Fruit fly (Drosophila melanogaster) whole organism, embryonic: ENCODE results near the gene CG1764.

Experiments
- Abd-B ChIP-seq: fragments of 200-800 bp; sonication (Bioruptor generic); optimal IDR thresholded peaks from 2 replicates; lab custom pipeline; 2018; ENCODE audit warnings: missing biosample characterization, mild to moderate bottlenecking, missing genetic modification characterization, moderate library complexity
- Atf3 ChIP-seq: fragments of 200-800 bp; sonication (Bioruptor generic); optimal IDR thresholded peaks from 3 replicates; lab custom pipeline; 2016; ENCODE audit warnings: missing biosample characterization, missing genetic modification characterization
- BtbVII ChIP-seq: fragments of 200-800 bp; sonication (Bioruptor generic); optimal IDR thresholded peaks from 3 replicates; lab custom pipeline; 2017; ENCODE audit warnings: missing biosample characterization, mild to moderate bottlenecking, missing genetic modification characterization
- CG10321 ChIP-seq: fragments of 200-800 bp; sonication (Bioruptor generic); IDR thresholded peaks from 2 replicates; pipeline ENCODE4 v1.3.6; 2022; ENCODE audit warnings: missing biosample characterization, missing genetic modification characterization
- CG10979 ChIP-seq: fragments of 200-800 bp; sonication (Bioruptor generic); optimal IDR thresholded peaks from 2 replicates; lab custom pipeline; 2018; ENCODE audit warnings: missing biosample characterization, mild to moderate bottlenecking, missing genetic modification characterization, moderate library complexity
- CG12071 ChIP-seq: fragments of 200-800 bp; sonication (Bioruptor generic); optimal IDR thresholded peaks from 3 replicates; lab custom pipeline; 2018; ENCODE audit warnings: missing biosample characterization, mild to moderate bottlenecking, missing genetic modification characterization
- CG12236 ChIP-seq: fragments of 200-800 bp; sonication (Bioruptor generic); optimal IDR thresholded peaks from 2 replicates; lab custom pipeline; 2016; ENCODE audit warnings: missing biosample characterization, missing genetic modification characterization
- CG15269 ChIP-seq: fragments of 200-800 bp; sonication (Bioruptor generic); optimal IDR thresholded peaks from 2 replicates; lab custom pipeline; 2018; ENCODE audit warnings: missing biosample characterization, mild to moderate bottlenecking, missing genetic modification characterization, moderate library complexity
- CG1602 ChIP-seq: fragments of 200-800 bp; sonication (Bioruptor generic); optimal IDR thresholded peaks from 3 replicates; lab custom pipeline; 2016; ENCODE audit warnings: missing biosample characterization, missing genetic modification characterization
- CG1647 ChIP-seq: fragments of 200-800 bp; sonication (Bioruptor generic); optimal IDR thresholded peaks from 3 replicates; lab custom pipeline; 2016; ENCODE audit warnings: missing biosample characterization, missing genetic modification characterization
- CG18011 ChIP-seq: fragments of 200-800 bp; sonication (Bioruptor generic); optimal IDR thresholded peaks from 2 replicates; lab custom pipeline; 2017; ENCODE audit warnings: missing biosample characterization, missing genetic modification characterization, mild to moderate bottlenecking, moderate library complexity, missing genotype
- CG1832 ChIP-seq: fragments of 200-800 bp; sonication (Bioruptor generic); optimal IDR thresholded peaks from 2 replicates; lab custom pipeline; 2017; ENCODE audit warnings: missing biosample characterization, mild to moderate bottlenecking, missing genetic modification characterization, inconsistent platforms
- CG30431 ChIP-seq: fragments of 200-800 bp; sonication (Bioruptor generic); optimal IDR thresholded peaks from 2 replicates; lab custom pipeline; 2017; ENCODE audit warnings: missing biosample characterization, missing genetic modification characterization
- CG34376 ChIP-seq: fragments of 200-800 bp; sonication (Bioruptor generic); optimal IDR thresholded peaks from 2 replicates; lab custom pipeline; 2018; ENCODE audit warnings: missing biosample characterization, mild to moderate bottlenecking, missing genetic modification characterization
- CG3847 ChIP-seq: fragments of 200-800 bp; sonication (Bioruptor generic); IDR thresholded peaks from 2 replicates; pipeline ENCODE4 v1.3.6; 2022; ENCODE audit warnings: missing biosample characterization, missing genetic modification characterization
- CG42726 ChIP-seq: fragments of 200-800 bp; sonication (Bioruptor generic); IDR thresholded peaks from 2 replicates; pipeline ENCODE4 v1.3.6; 2022; ENCODE audit warnings: missing biosample characterization, missing genetic modification characterization; ENCODE audit not compliant: partially characterized antibody
- CG4617 ChIP-seq: fragments of 200-800 bp; sonication (Bioruptor generic); optimal IDR thresholded peaks from 3 replicates; lab custom pipeline; 2016; ENCODE audit warnings: missing biosample characterization, missing genetic modification characterization, borderline replicate concordance
- CG5953 ChIP-seq: fragments of 200-800 bp; sonication (Bioruptor generic); IDR thresholded peaks from 2 replicates; pipeline ENCODE4 v1.3.6; 2022; ENCODE audit warnings: missing biosample characterization, missing genetic modification characterization
- CG6689 ChIP-seq: fragments of 200-800 bp; sonication (Bioruptor generic); IDR thresholded peaks from 2 replicates; pipeline ENCODE4 v1.3.6; 2022; ENCODE audit warnings: missing biosample characterization, missing genetic modification characterization
- CG8765 ChIP-seq: fragments of 200-800 bp; sonication (Bioruptor generic); IDR thresholded peaks from 2 replicates; pipeline ENCODE4 v1.3.6; 2022; ENCODE audit warnings: missing biosample characterization, missing genetic modification characterization
- CG9727 ChIP-seq: fragments of 200-800 bp; sonication (Bioruptor generic); optimal IDR thresholded peaks from 3 replicates; lab custom pipeline; 2017; ENCODE audit warnings: missing biosample characterization, mild to moderate bottlenecking, missing genetic modification characterization
- CG9932 ChIP-seq: fragments of 200-800 bp; sonication (Bioruptor generic); IDR thresholded peaks from 2 replicates; pipeline ENCODE4 v1.3.6; 2022; ENCODE audit warnings: missing biosample characterization, missing genetic modification characterization
- Camta ChIP-seq: fragments of 200-800 bp; sonication (Bioruptor generic); optimal IDR thresholded peaks from 2 replicates; lab custom pipeline; 2016; ENCODE audit warnings: missing biosample characterization, missing genetic modification characterization
- Dip2 ChIP-seq: fragments of 200-800 bp; sonication (Bioruptor generic); IDR thresholded peaks from 2 replicates; pipeline ENCODE4 v1.3.6; 2022; ENCODE audit warnings: missing biosample characterization, missing genetic modification characterization
- Dll ChIP-seq: fragments of 200-800 bp; sonication (Bioruptor generic); IDR thresholded peaks from 4 replicates; pipeline ENCODE4 v1.3.6; 2022; ENCODE audit warnings: missing biosample characterization, missing genetic modification characterization; ENCODE audit not compliant: partially characterized antibody
- Hey ChIP-seq: fragments of 200-800 bp; sonication (Bioruptor generic); optimal IDR thresholded peaks from 3 replicates; lab custom pipeline; 2018; ENCODE audit warnings: missing biosample characterization, mild to moderate bottlenecking, missing genetic modification characterization
- Hr78 ChIP-seq, 2 experiments: fragments of 200-800 bp in 1 of 2; fragments of >200 bp in 1 of 2; sonication (Bioruptor generic) in 1 of 2; optimal IDR thresholded peaks; 2 replicates each; lab custom pipeline; 2017 to 2019; ENCODE audit warnings: missing biosample characterization in 2 of 2, missing genetic modification characterization in 2 of 2, mild to moderate bottlenecking in 1 of 2, moderate library complexity in 1 of 2
- Kr ChIP-seq: fragments of 200-800 bp; sonication (Bioruptor generic); optimal IDR thresholded peaks from 2 replicates; lab custom pipeline; 2017; ENCODE audit warnings: missing biosample characterization, mild to moderate bottlenecking, missing genetic modification characterization
- Lhr ChIP-seq: fragments of 200-800 bp; sonication (Bioruptor generic); optimal IDR thresholded peaks from 3 replicates; lab custom pipeline; 2017; ENCODE audit warnings: mild to moderate bottlenecking, missing biosample characterization, missing genetic modification reagents, missing genetic modification characterization
- MBD-R2 ChIP-seq: fragments of 200-800 bp; sonication (Bioruptor generic); IDR thresholded peaks from 2 replicates; pipeline ENCODE4 v1.3.6; 2022; ENCODE audit warnings: missing biosample characterization, missing genetic modification characterization
- Optix ChIP-seq: fragments of 200-800 bp; sonication (Bioruptor generic); IDR thresholded peaks from 3 replicates; pipeline ENCODE4 v1.3.6; 2022; ENCODE audit warnings: missing biosample characterization, missing genetic modification characterization
- Spps ChIP-seq: fragments of 200-800 bp; sonication (Bioruptor generic); optimal IDR thresholded peaks from 2 replicates; lab custom pipeline; 2018; ENCODE audit warnings: missing biosample characterization, mild to moderate bottlenecking, missing genetic modification characterization
- Sry-δ ChIP-seq: fragments of 200-800 bp; sonication (Bioruptor generic); optimal IDR thresholded peaks from 2 replicates; lab custom pipeline; 2016; ENCODE audit warnings: missing biosample characterization, missing genetic modification characterization
- Taf1 ChIP-seq: fragments of 200-800 bp; sonication (Bioruptor generic); IDR thresholded peaks from 2 replicates; pipeline ENCODE4 v1.3.6; 2022; ENCODE audit warnings: missing biosample characterization, missing genetic modification characterization
- Trl ChIP-seq, 3 experiments: fragments of >200 bp in 2 of 3; fragments of 200-800 bp in 1 of 3; sonication (Bioruptor generic) in 1 of 3; optimal IDR thresholded peaks; 2 replicates in 1 of 3; 3 replicates in 2 of 3; lab custom pipeline; 2016 to 2017; ENCODE audit warnings: missing biosample characterization in 1 of 3, missing genetic modification characterization in 1 of 3
- ab ChIP-seq: fragments of 200-800 bp; sonication (Bioruptor generic); optimal IDR thresholded peaks from 2 replicates; lab custom pipeline; 2016; ENCODE audit warnings: missing biosample characterization, missing genetic modification characterization
- ara ChIP-seq: fragments of 200-800 bp; sonication (Bioruptor generic); IDR thresholded peaks from 2 replicates; pipeline ENCODE4 v1.3.6; 2022; ENCODE audit warnings: missing biosample characterization, missing genetic modification characterization
- ato ChIP-seq: fragments of 200-800 bp; sonication (Bioruptor generic); IDR thresholded peaks from 2 replicates; pipeline ENCODE4 v1.3.6; 2022; ENCODE audit warnings: missing biosample characterization, missing genetic modification characterization; ENCODE audit not compliant: partially characterized antibody
- cad ChIP-seq: fragments of >200 bp; optimal IDR thresholded peaks from 2 replicates; lab custom pipeline; 2017; ENCODE audit warnings: missing biosample characterization, missing genetic modification characterization
- dimm ChIP-seq: fragments of 200-800 bp; sonication (Bioruptor generic); IDR thresholded peaks from 2 replicates; pipeline ENCODE4 v1.3.6; 2022; ENCODE audit warnings: missing biosample characterization, missing genetic modification characterization
- dpn ChIP-seq, 2 experiments: fragments of 200-800 bp; sonication (Bioruptor generic); optimal IDR thresholded peaks; 3 replicates each; lab custom pipeline; 2016; ENCODE audit warnings: missing biosample characterization in 2 of 2, missing genetic modification characterization in 2 of 2
- dysf ChIP-seq: fragments of 200-800 bp; sonication (Bioruptor generic); IDR thresholded peaks from 3 replicates; pipeline ENCODE4 v1.3.6; 2022; ENCODE audit warnings: missing biosample characterization, missing genetic modification characterization
- fru ChIP-seq: fragments of >200 bp; optimal IDR thresholded peaks from 2 replicates; lab custom pipeline; 2017
- ham ChIP-seq: fragments of 200-800 bp; sonication (Bioruptor generic); IDR thresholded peaks from 2 replicates; pipeline ENCODE4 v1.3.6; 2022; ENCODE audit warnings: missing biosample characterization, missing genetic modification characterization
- knrl ChIP-seq: fragments of 200-800 bp; sonication (Bioruptor generic); IDR thresholded peaks from 3 replicates; pipeline ENCODE4 v1.3.6; 2022; ENCODE audit warnings: missing biosample characterization, missing genetic modification characterization; ENCODE audit not compliant: partially characterized antibody
- onecut ChIP-seq: fragments of 200-800 bp; sonication (Bioruptor generic); IDR thresholded peaks from 2 replicates; pipeline ENCODE4 v1.3.6; 2022; ENCODE audit warnings: missing biosample characterization, missing genetic modification characterization
- pho ChIP-seq: fragments of 200-800 bp; sonication (Bioruptor generic); optimal IDR thresholded peaks from 2 replicates; lab custom pipeline; 2016; ENCODE audit warnings: missing biosample characterization, missing genetic modification characterization
- pnt ChIP-seq: fragments of 200-800 bp; sonication (Bioruptor generic); optimal IDR thresholded peaks from 3 replicates; lab custom pipeline; 2016; ENCODE audit warnings: missing biosample characterization, missing genetic modification characterization
- sd ChIP-seq: fragments of 200-800 bp; sonication (Bioruptor generic); optimal IDR thresholded peaks from 3 replicates; lab custom pipeline; 2018; ENCODE audit warnings: missing biosample characterization, mild to moderate bottlenecking, missing genetic modification characterization, moderate library complexity
- ttk ChIP-seq: fragments of 200-800 bp; sonication (Bioruptor generic); IDR thresholded peaks from 2 replicates; pipeline ENCODE4 v2.1.2; 2022; ENCODE audit warnings: missing biosample characterization, missing genetic modification characterization
- vvl ChIP-seq: fragments of 200-800 bp; sonication (Bioruptor generic); IDR thresholded peaks from 2 replicates; pipeline ENCODE4 v1.3.6; 2022; ENCODE audit warnings: missing biosample characterization, missing genetic modification characterization

The CG1764 gene

dm6 chrX:13251310-13251709 lies 50.9 kb downstream of the CG1764 start (continued):
- TF ChIP-seq Abd-B (peak; percentile 68), CG34376 (GFP tag; lab: Kevin White, UChicago) (no peak), dimm (GFP tag; lab: Robert Waterston, UW) (peak; percentile 71), CG1647 (GFP tag; lab: Kevin White, UChicago) (peak; percentile 47), onecut (GFP tag; lab: Robert Waterston, UW) (peak; percentile 67), ab (peak; percentile 79), BtbVII (GFP tag; lab: Kevin White, UChicago) (peak; percentile 61), CG5953 (GFP tag; lab: Robert Waterston, UW) (peak; percentile 70; the same call in 1 of the 2 replicates), Lhr (GFP tag; lab: Kevin White, UChicago) (no peak), Dip2 (GFP tag; lab: Robert Waterston, UW) (no peak), CG9932 (GFP tag; lab: Robert Waterston, UW) (peak; percentile 70), MBD-R2 (GFP tag; lab: Robert Waterston, UW) (peak; percentile 53; the same call in 1 of the 2 replicates), CG9727 (peak; percentile 75), vvl (peak; percentile 93), Sry-δ (peak; percentile 40), Spps (tag; lab: Kevin White, UChicago) (no peak), Hr78 (GFP tag; optimal IDR thresholded peaks at IDR 0.05; lab: Kevin White, UChicago) (peak in 1 of 2 experiments; percentile 58), CG10979 (tag; lab: Kevin White, UChicago) (peak; percentile 70), Kr (GFP tag; lab: Kevin White, UChicago) (no peak), sd (tag; lab: Kevin White, UChicago) (peak; percentile 31), CG12236 (GFP tag; lab: Kevin White, UChicago) (peak; percentile 60), dpn (GFP tag; optimal IDR thresholded peaks at IDR 0.05; lab: Kevin White, UChicago) (peak; percentile 85 to 86), knrl (no peak), Taf1 (GFP tag; lab: Robert Waterston, UW) (peak; percentile 23; the same call in 1 of the 2 replicates), CG8765 (GFP tag; lab: Robert Waterston, UW) (no peak), CG18011 (GFP tag; lab: Kevin White, UChicago) (peak; percentile 33), CG6689 (GFP tag; lab: Robert Waterston, UW) (peak; percentile 85), CG30431 (peak; percentile 59), ato (GFP tag; lab: Robert Waterston, UW) (no peak), dysf (GFP tag; lab: Robert Waterston, UW) (peak; percentile 86), ttk (peak; percentile 82), CG42726 (GFP tag; lab: Robert Waterston, UW) (no peak), Trl (optimal IDR thresholded peaks at IDR 0.05; lab: Kevin White, UChicago) (no peak), Trl (GFP tag; optimal IDR thresholded peaks at IDR 0.05; lab: Kevin White, UChicago) (peak; percentile 86), Camta (peak; percentile 74), fru (lab: Kevin White, UChicago) (no peak), CG15269 (tag; lab: Kevin White, UChicago) (peak; percentile 70), Optix (GFP tag; lab: Robert Waterston, UW) (peak; percentile 85), Dll (no peak), CG12071 (GFP tag; lab: Kevin White, UChicago) (peak; percentile 81), cad (GFP tag; lab: Kevin White, UChicago) (no peak), CG4617 (GFP tag; lab: Kevin White, UChicago) (peak; percentile 44), CG10321 (peak; percentile 27; the same call in 1 of the 2 replicates), Atf3 (GFP tag; lab: Kevin White, UChicago) (peak; percentile 63), Hey (tag; lab: Kevin White, UChicago) (no peak), ara (GFP tag; lab: Robert Waterston, UW) (peak; percentile 74), ham (GFP tag; lab: Robert Waterston, UW) (no peak), CG1832 (GFP tag; lab: Kevin White, UChicago) (no peak), pnt (GFP tag; lab: Kevin White, UChicago) (peak; percentile 93), CG3847 (GFP tag; lab: Robert Waterston, UW) (peak; percentile 55), CG1602 (GFP tag; lab: Kevin White, UChicago) (peak; percentile 54), pho (GFP tag; lab: Kevin White, UChicago) (peak; percentile 60)
